Fruit fly (Drosophila melanogaster) whole organism, embryonic: Measurements from ENCODE around the gene Idgf4.

Experiments used
- CG11560 ChIP-seq: fragments of 200-800 bp; sonication (Bioruptor generic); IDR thresholded peaks from 3 replicates; pipeline ENCODE4 v1.3.6; 2022; ENCODE audit warnings: missing biosample characterization, missing genetic modification characterization
- CG12236 ChIP-seq: fragments of 200-800 bp; sonication (Bioruptor generic); optimal IDR thresholded peaks from 2 replicates; lab custom pipeline; 2016; ENCODE audit warnings: missing biosample characterization, missing genetic modification characterization
- CG14441 ChIP-seq: fragments of 200-800 bp; sonication (Bioruptor generic); IDR thresholded peaks from 2 replicates; pipeline ENCODE4 v1.3.6; 2022; ENCODE audit warnings: missing biosample characterization, missing genetic modification characterization
- CG1603 ChIP-seq: fragments of 200-800 bp; sonication (Bioruptor generic); optimal IDR thresholded peaks from 2 replicates; lab custom pipeline; 2019; ENCODE audit warnings: missing biosample characterization, mild to moderate bottlenecking, missing genetic modification characterization, moderate library complexity
- CG16779 ChIP-seq: fragments of 200-800 bp; sonication (Bioruptor generic); IDR thresholded peaks from 2 replicates; pipeline ENCODE4 v1.3.6; 2022; ENCODE audit warnings: missing biosample characterization, missing genetic modification characterization
- CG17385 ChIP-seq: fragments of 200-800 bp; sonication (Bioruptor generic); optimal IDR thresholded peaks from 3 replicates; lab custom pipeline; 2018; ENCODE audit warnings: missing biosample characterization, mild to moderate bottlenecking, missing genetic modification characterization
- CG18764 ChIP-seq: fragments of 200-800 bp; sonication (Bioruptor generic); optimal IDR thresholded peaks from 3 replicates; lab custom pipeline; 2016; ENCODE audit warnings: missing biosample characterization, missing genetic modification characterization
- CG2875 ChIP-seq: fragments of 200-800 bp; sonication (Bioruptor generic); optimal IDR thresholded peaks from 2 replicates; lab custom pipeline; 2017; ENCODE audit warnings: missing biosample characterization, mild to moderate bottlenecking, missing genetic modification characterization, missing genetic modification reagents
- CG3163 ChIP-seq: fragments of 200-800 bp; sonication (Bioruptor generic); optimal IDR thresholded peaks from 3 replicates; lab custom pipeline; 2016; ENCODE audit warnings: missing biosample characterization, missing genetic modification characterization
- CG3407 ChIP-seq: fragments of 200-800 bp; sonication (Bioruptor generic); optimal IDR thresholded peaks from 2 replicates; lab custom pipeline; 2018; ENCODE audit warnings: missing biosample characterization, mild to moderate bottlenecking, missing genetic modification characterization
- CG34224 ChIP-seq: fragments of 200-800 bp; sonication (Bioruptor generic); IDR thresholded peaks from 3 replicates; pipeline ENCODE4 v1.3.6; 2022; ENCODE audit warnings: missing biosample characterization, missing genetic modification characterization; ENCODE audit not compliant: partially characterized antibody
- CG42726 ChIP-seq: fragments of 200-800 bp; sonication (Bioruptor generic); IDR thresholded peaks from 2 replicates; pipeline ENCODE4 v1.3.6; 2022; ENCODE audit warnings: missing biosample characterization, missing genetic modification characterization; ENCODE audit not compliant: partially characterized antibody
- CG4282 ChIP-seq: fragments of 200-800 bp; sonication (Bioruptor generic); optimal IDR thresholded peaks from 2 replicates; lab custom pipeline; 2016; ENCODE audit warnings: missing biosample characterization, missing genetic modification characterization
- CG4424 ChIP-seq: fragments of 200-800 bp; sonication (Bioruptor generic); optimal IDR thresholded peaks from 3 replicates; lab custom pipeline; 2016; ENCODE audit warnings: missing biosample characterization, missing genetic modification characterization
- CG4617 ChIP-seq: fragments of 200-800 bp; sonication (Bioruptor generic); optimal IDR thresholded peaks from 3 replicates; lab custom pipeline; 2016; ENCODE audit warnings: missing biosample characterization, missing genetic modification characterization, borderline replicate concordance
- CG6254 ChIP-seq: fragments of 200-800 bp; sonication (Bioruptor generic); optimal IDR thresholded peaks from 3 replicates; lab custom pipeline; 2017; ENCODE audit warnings: mild to moderate bottlenecking, missing biosample characterization, missing genetic modification reagents, missing genetic modification characterization
- CG6854 ChIP-seq: fragments of 200-800 bp; sonication (Bioruptor generic); optimal IDR thresholded peaks from 3 replicates; lab custom pipeline; 2017; ENCODE audit warnings: missing biosample characterization, mild to moderate bottlenecking, missing genetic modification characterization
- CG7357 ChIP-seq: fragments of 200-800 bp; sonication (Bioruptor generic); IDR thresholded peaks from 3 replicates; pipeline ENCODE4 v1.3.6; 2022; ENCODE audit warnings: missing biosample characterization, missing genetic modification characterization
- CG7372 ChIP-seq: fragments of 200-800 bp; sonication (Bioruptor generic); IDR thresholded peaks from 2 replicates; pipeline ENCODE4 v1.3.6; 2022; ENCODE audit warnings: missing biosample characterization, missing genetic modification characterization
- Dll ChIP-seq: fragments of 200-800 bp; sonication (Bioruptor generic); IDR thresholded peaks from 4 replicates; pipeline ENCODE4 v1.3.6; 2022; ENCODE audit warnings: missing biosample characterization, missing genetic modification characterization; ENCODE audit not compliant: partially characterized antibody
- Doc2 ChIP-seq: fragments of 200-800 bp; sonication (Bioruptor generic); IDR thresholded peaks from 2 replicates; pipeline ENCODE4 v1.3.6; 2022; ENCODE audit warnings: missing biosample characterization, missing genetic modification characterization
- Doc3 ChIP-seq: fragments of 200-800 bp; sonication (Bioruptor generic); IDR thresholded peaks from 3 replicates; pipeline ENCODE4 v1.3.6; 2022; ENCODE audit warnings: missing biosample characterization, missing genetic modification characterization; ENCODE audit not compliant: partially characterized antibody
- Dp ChIP-seq: fragments of 200-800 bp; sonication (Bioruptor generic); optimal IDR thresholded peaks from 2 replicates; lab custom pipeline; 2018; ENCODE audit warnings: missing biosample characterization, mild to moderate bottlenecking, missing genetic modification characterization, moderate library complexity
- Fer3 ChIP-seq: fragments of 200-800 bp; sonication (Bioruptor generic); optimal IDR thresholded peaks from 2 replicates; lab custom pipeline; 2018; ENCODE audit warnings: missing biosample characterization, mild to moderate bottlenecking, missing genetic modification characterization, moderate library complexity
- Gug ChIP-seq: fragments of 200-800 bp; sonication (Bioruptor generic); IDR thresholded peaks from 4 replicates; pipeline ENCODE4 v1.3.6; 2022; ENCODE audit warnings: missing biosample characterization, missing genetic modification characterization
- HLHmδ ChIP-seq: fragments of 200-800 bp; sonication (Bioruptor generic); optimal IDR thresholded peaks from 2 replicates; lab custom pipeline; 2018; ENCODE audit warnings: missing biosample characterization, mild to moderate bottlenecking, missing genetic modification characterization, moderate library complexity
- Hr51 ChIP-seq, 2 experiments: fragments of 200-800 bp; sonication (Bioruptor generic); optimal IDR thresholded peaks; 2 replicates in 1 of 2; 3 replicates in 1 of 2; lab custom pipeline; 2016 to 2018; ENCODE audit warnings: missing biosample characterization in 2 of 2, missing genetic modification characterization in 2 of 2, mild to moderate bottlenecking in 1 of 2, moderate library complexity in 1 of 2
- al ChIP-seq: fragments of 200-800 bp; sonication (Bioruptor generic); IDR thresholded peaks from 2 replicates; pipeline ENCODE4 v1.3.6; 2022; ENCODE audit warnings: missing biosample characterization, missing genetic modification characterization
- bcd ChIP-seq: fragments of 200-800 bp; sonication (Bioruptor generic); optimal IDR thresholded peaks from 2 replicates; lab custom pipeline; 2017; ENCODE audit warnings: missing biosample characterization, mild to moderate bottlenecking, missing genetic modification characterization
- chm ChIP-seq: fragments of 200-800 bp; sonication (Bioruptor generic); IDR thresholded peaks from 2 replicates; pipeline ENCODE4 v1.3.6; 2022; ENCODE audit warnings: missing biosample characterization, missing genetic modification characterization
- da ChIP-seq: fragments of 200-800 bp; sonication (Bioruptor generic); optimal IDR thresholded peaks from 2 replicates; lab custom pipeline; 2016; ENCODE audit warnings: missing biosample characterization, missing genetic modification characterization
- dysf ChIP-seq: fragments of 200-800 bp; sonication (Bioruptor generic); IDR thresholded peaks from 3 replicates; pipeline ENCODE4 v1.3.6; 2022; ENCODE audit warnings: missing biosample characterization, missing genetic modification characterization
- eve ChIP-seq, 2 experiments: fragments of >200 bp; optimal IDR thresholded peaks; 2 replicates each; lab custom pipeline; 2017; ENCODE audit warnings: missing biosample characterization in 2 of 2, missing genetic modification characterization in 2 of 2
- ewg ChIP-seq: fragments of 200-800 bp; sonication (Bioruptor generic); optimal IDR thresholded peaks from 3 replicates; lab custom pipeline; 2017; ENCODE audit warnings: mild to moderate bottlenecking, missing biosample characterization, missing genetic modification reagents, missing genetic modification characterization
- fd64A ChIP-seq: fragments of 200-800 bp; sonication (Bioruptor generic); optimal IDR thresholded peaks from 3 replicates; lab custom pipeline; 2018; ENCODE audit warnings: missing biosample characterization, mild to moderate bottlenecking, missing genetic modification characterization
- ftz-f1 ChIP-seq: fragments of 200-800 bp; sonication (Bioruptor generic); optimal IDR thresholded peaks from 2 replicates; lab custom pipeline; 2016; ENCODE audit warnings: missing biosample characterization, missing genetic modification characterization
- hb ChIP-seq: fragments of 200-800 bp; sonication (Bioruptor generic); IDR thresholded peaks from 3 replicates; pipeline ENCODE4 v1.3.6; 2022; ENCODE audit warnings: missing biosample characterization, missing genetic modification characterization; ENCODE audit not compliant: partially characterized antibody
- hkb ChIP-seq, 2 experiments: fragments of 200-800 bp in 1 of 2; fragments of >200 bp in 1 of 2; sonication (Bioruptor generic) in 1 of 2; IDR thresholded peaks in 1 of 2; optimal IDR thresholded peaks in 1 of 2; 2 replicates each; pipeline versions ENCODE4 v1.3.6 to Lab custom; 2017 to 2022; ENCODE audit warnings: missing biosample characterization in 1 of 2, missing genetic modification characterization in 1 of 2
- inv ChIP-seq: fragments of 200-800 bp; sonication (Bioruptor generic); IDR thresholded peaks from 2 replicates; pipeline ENCODE4 v1.3.6; 2022; ENCODE audit warnings: missing biosample characterization, missing genetic modification characterization; ENCODE audit not compliant: partially characterized antibody
- maf-S ChIP-seq: fragments of 200-800 bp; sonication (Bioruptor generic); optimal IDR thresholded peaks from 2 replicates; lab custom pipeline; 2016; ENCODE audit warnings: missing biosample characterization, missing genetic modification characterization
- nau ChIP-seq: fragments of 200-800 bp; sonication (Bioruptor generic); optimal IDR thresholded peaks from 3 replicates; lab custom pipeline; 2017; ENCODE audit warnings: missing biosample characterization, mild to moderate bottlenecking, missing genetic modification characterization, missing genetic modification reagents
- nmo ChIP-seq: fragments of 200-800 bp; sonication (Bioruptor generic); optimal IDR thresholded peaks from 2 replicates; lab custom pipeline; 2018; ENCODE audit warnings: missing biosample characterization, mild to moderate bottlenecking, missing genetic modification characterization, moderate library complexity
- odd ChIP-seq: fragments of 200-800 bp; sonication (Bioruptor generic); optimal IDR thresholded peaks from 2 replicates; lab custom pipeline; 2017; ENCODE audit warnings: missing biosample characterization, mild to moderate bottlenecking, missing genetic modification characterization
- psq ChIP-seq: fragments of 200-800 bp; sonication (Bioruptor generic); optimal IDR thresholded peaks from 2 replicates; lab custom pipeline; 2017; ENCODE audit warnings: missing biosample characterization, missing genetic modification characterization
- ro ChIP-seq: fragments of 200-800 bp; sonication (Bioruptor generic); IDR thresholded peaks from 2 replicates; pipeline ENCODE4 v1.3.6; 2022; ENCODE audit warnings: missing biosample characterization, missing genetic modification characterization
- shn ChIP-seq: fragments of 200-800 bp; sonication (Bioruptor generic); optimal IDR thresholded peaks from 3 replicates; lab custom pipeline; 2016; ENCODE audit warnings: missing biosample characterization, missing genetic modification characterization
- sisA ChIP-seq: fragments of 200-800 bp; sonication (Bioruptor generic); IDR thresholded peaks from 2 replicates; pipeline ENCODE4 v1.3.6; 2022; ENCODE audit warnings: missing biosample characterization, missing genetic modification characterization
- toy ChIP-seq: fragments of 200-800 bp; sonication (Bioruptor generic); IDR thresholded peaks from 2 replicates; pipeline ENCODE4 v1.3.6; 2022; ENCODE audit warnings: missing biosample characterization, missing genetic modification characterization
- vfl ChIP-seq: fragments of 200-800 bp; sonication (Bioruptor generic); optimal IDR thresholded peaks from 2 replicates; lab custom pipeline; 2016; ENCODE audit warnings: missing biosample characterization, missing genetic modification characterization
- zfh2 ChIP-seq: fragments of 200-800 bp; sonication (Bioruptor generic); optimal IDR thresholded peaks from 2 replicates; lab custom pipeline; 2016; ENCODE audit warnings: missing biosample characterization, missing genetic modification characterization

Idgf4 gene

DNA sequence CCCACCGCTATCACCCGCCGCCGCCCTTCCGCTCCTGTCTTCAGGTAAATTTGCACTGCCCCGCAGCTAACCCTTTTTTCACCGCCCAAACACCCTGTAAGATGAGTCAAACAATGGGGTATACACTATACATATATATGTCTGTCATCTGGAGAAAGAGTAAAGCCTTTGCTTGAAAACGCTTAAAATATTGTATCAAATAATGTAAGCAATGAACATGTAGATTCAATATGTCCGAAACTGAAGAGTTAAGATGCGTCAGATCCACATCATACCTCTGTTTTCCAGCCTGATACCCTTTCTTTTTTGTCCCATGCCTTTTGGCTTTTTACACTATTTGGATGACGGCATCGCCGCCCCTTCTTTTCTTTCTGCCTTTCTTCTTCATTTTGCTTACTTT lies 37.9 kb downstream of the Idgf4 start (continued):
- TF ChIP-seq Dll (GFP tag; lab: Robert Waterston, UW) (no peak), Dp (GFP tag; lab: Kevin White, UChicago) (no peak), CG1603 (tag; lab: Kevin White, UChicago) (peak; percentile 58), hkb (optimal IDR thresholded peaks at IDR 0.05; lab: Kevin White, UChicago) (no peak), hkb (GFP tag; IDR thresholded peaks at IDR 0.05; lab: Robert Waterston, UW) (peak; percentile 52), Doc2 (GFP tag; lab: Robert Waterston, UW) (no peak), nau (GFP tag; lab: Kevin White, UChicago) (no peak), zfh2 (GFP tag; lab: Kevin White, UChicago) (no peak), odd (GFP tag; lab: Kevin White, UChicago) (no peak), chm (GFP tag; lab: Robert Waterston, UW) (no peak), toy (GFP tag; lab: Robert Waterston, UW) (no peak), al (GFP tag; lab: Robert Waterston, UW) (0 out of 2 replicates have a peak, but pooled peaks have one; percentile 30), CG42726 (GFP tag; lab: Robert Waterston, UW) (no peak), ro (no peak), CG11560 (tag; lab: Robert Waterston, UW) (no peak), Doc3 (GFP tag; lab: Robert Waterston, UW) (no peak), CG3407 (GFP tag; lab: Kevin White, UChicago) (no peak), CG34224 (GFP tag; lab: Robert Waterston, UW) (no peak), vfl (GFP tag; lab: Kevin White, UChicago) (no peak), bcd (GFP tag; lab: Kevin White, UChicago) (no peak), nmo (GFP tag; lab: Kevin White, UChicago) (peak; percentile 32), maf-S (GFP tag; lab: Kevin White, UChicago) (no peak), inv (GFP tag; lab: Robert Waterston, UW) (no peak), CG12236 (GFP tag; lab: Kevin White, UChicago) (no peak), CG6254 (GFP tag; lab: Kevin White, UChicago) (no peak), psq (GFP tag; lab: Kevin White, UChicago) (no peak), hb (GFP tag; lab: Robert Waterston, UW) (no peak), Hr51 (GFP tag; optimal IDR thresholded peaks at IDR 0.05; lab: Kevin White, UChicago) (peak in 1 of 2 experiments; percentile 49), Gug (peak; percentile 42; the same call in 1 of the 4 replicates), CG7357 (GFP tag; lab: Robert Waterston, UW) (no peak), CG16779 (GFP tag; lab: Robert Waterston, UW) (no peak), fd64A (no peak), CG4282 (no peak), shn (GFP tag; lab: Kevin White, UChicago) (no peak), ewg (GFP tag; lab: Kevin White, UChicago) (no peak), CG4617 (GFP tag; lab: Kevin White, UChicago) (no peak), HLHmδ (GFP tag; lab: Kevin White, UChicago) (no peak), eve (GFP tag; optimal IDR thresholded peaks at IDR 0.05; lab: Kevin White, UChicago) (no peak), CG2875 (GFP tag; lab: Kevin White, UChicago) (no peak), sisA (GFP tag; lab: Robert Waterston, UW) (peak; percentile 51), da (GFP tag; lab: Kevin White, UChicago) (no peak), CG18764 (no peak), CG6854 (no peak), CG17385 (peak; percentile 9), CG4424 (peak; percentile 10), ftz-f1 (GFP tag; lab: Kevin White, UChicago) (no peak), Fer3 (tag; lab: Kevin White, UChicago) (peak; percentile 34), CG3163 (no peak), CG7372 (GFP tag; lab: Robert Waterston, UW) (no peak), CG14441 (GFP tag; lab: Robert Waterston, UW) (peak; percentile 57), dysf (GFP tag; lab: Robert Waterston, UW) (peak; percentile 61; the same call in 2 of the 3 replicates)
